Worm (Caenorhabditis elegans) whole organism, young adult: ENCODE measurements around the gene T02H6.10.

ENCODE experiments used
- F39B2.1 ChIP-seq: fragments of 200-800 bp; sonication (Bioruptor generic); IDR thresholded peaks from 2 replicates; pipeline ENCODE4 v1.3.6; 2022; ENCODE audit warnings: missing genetic modification reagents, missing genetic modification characterization, missing compliant biosample characterization
- F52B5.7 ChIP-seq: sonication (generic microtip); optimal IDR thresholded peaks from 2 replicates; lab custom pipeline; 2016; ENCODE audit warnings: mild to moderate bottlenecking, missing genetic modification characterization, missing compliant biosample characterization
- hmg-20 ChIP-seq: fragments of 200-800 bp; sonication (Bioruptor generic); IDR thresholded peaks from 2 replicates; pipeline ENCODE4 v1.3.6; 2022; ENCODE audit warnings: missing genetic modification reagents, missing genetic modification characterization, missing compliant biosample characterization
- lin-35 ChIP-seq, 3 experiments: fragments of 150-350 bp in 2 of 3; sonication (generic microtip) in 1 of 3; optimal IDR thresholded peaks; 2 replicates each; lab custom pipeline; 2014 to 2018; ENCODE audit warnings: missing biosample characterization in 3 of 3, missing genetic modification characterization in 3 of 3, missing genetic modification reagents in 3 of 3
- lsy-27 ChIP-seq: sonication (generic microtip); optimal IDR thresholded peaks from 2 replicates; lab custom pipeline; 2017; ENCODE audit warnings: missing genetic modification characterization, mild to moderate bottlenecking, missing compliant biosample characterization, antibody characterized with exemption, missing genotype, borderline replicate concordance; ENCODE audit not compliant: insufficient read depth
- mel-28 ChIP-seq: sonication (generic microtip); optimal IDR thresholded peaks from 2 replicates; lab custom pipeline; 2016; ENCODE audit warnings: borderline replicate concordance, mild to moderate bottlenecking, missing genetic modification characterization, missing compliant biosample characterization
- mxl-1 ChIP-seq: sonication (generic microtip); optimal IDR thresholded peaks from 2 replicates; lab custom pipeline; 2016; ENCODE audit warnings: missing genetic modification characterization, missing compliant biosample characterization
- nhr-27 ChIP-seq: fragments of 200-800 bp; sonication (Bioruptor generic); optimal IDR thresholded peaks from 2 replicates; lab custom pipeline; 2018; ENCODE audit warnings: mild to moderate bottlenecking, missing genetic modification characterization, moderate library complexity, missing compliant biosample characterization
- nhr-90 ChIP-seq: sonication (generic microtip); optimal IDR thresholded peaks from 2 replicates; lab custom pipeline; 2016; ENCODE audit warnings: missing genotype, mild to moderate bottlenecking, missing genetic modification characterization, missing compliant biosample characterization
- pha-4 ChIP-seq: fragments of 150-350 bp; sonication (generic microtip); optimal IDR thresholded peaks from 2 replicates; lab custom pipeline; 2014; ENCODE audit warnings: missing biosample characterization, missing genetic modification reagents, missing genetic modification characterization
- snpc-3.4 ChIP-seq: sonication (generic microtip); optimal IDR thresholded peaks from 2 replicates; lab custom pipeline; 2017; ENCODE audit warnings: missing genetic modification characterization, mild to moderate bottlenecking, missing compliant biosample characterization, antibody characterized with exemption, moderate library complexity, missing genotype, missing genetic modification reagents
- ztf-18 ChIP-seq: sonication (generic microtip); optimal IDR thresholded peaks from 2 replicates; lab custom pipeline; 2016; ENCODE audit warnings: missing genotype, mild to moderate bottlenecking, missing genetic modification characterization, missing compliant biosample characterization
- ztf-28 ChIP-seq: fragments of 200-800 bp; sonication (Bioruptor generic); IDR thresholded peaks from 2 replicates; pipeline ENCODE4 v1.3.6; 2022; ENCODE audit warnings: missing genetic modification reagents, missing genetic modification characterization, missing compliant biosample characterization
- ztf-3 ChIP-seq: fragments of 200-800 bp; sonication (Bioruptor generic); optimal IDR thresholded peaks from 2 replicates; lab custom pipeline; 2018; ENCODE audit warnings: mild to moderate bottlenecking, missing genetic modification characterization, missing compliant biosample characterization

DNA sequence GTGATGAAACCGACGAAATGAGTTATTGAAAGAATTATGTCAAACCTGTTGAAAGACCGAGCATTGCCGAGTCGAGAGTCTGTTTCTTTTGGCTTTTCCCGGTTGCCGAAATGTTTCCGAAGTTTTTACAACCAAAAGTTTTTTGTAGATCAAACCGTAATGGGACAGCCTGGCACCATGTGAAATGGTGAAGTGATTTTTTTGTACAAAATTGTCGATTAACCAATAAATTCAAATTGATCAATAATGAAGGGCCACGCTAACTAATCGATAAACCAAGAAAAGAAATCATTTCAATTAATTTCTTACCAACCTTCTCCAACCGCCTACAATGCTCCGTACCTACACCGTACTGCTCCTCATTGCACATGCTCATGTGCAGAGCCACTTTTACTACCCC lies 11.0 kb upstream of the T02H6.10 start, which contains the start of gene T02H6.3:
- no peak for TF ChIP-seq hmg-20
- TF ChIP-seq ztf-3 (GFP tag; lab: Kevin White, UChicago), result no peak
- no peak for TF ChIP-seq pha-4
- TF ChIP-seq ztf-28 (GFP tag; lab: Robert Waterston, UW), result no peak
- no peak for TF ChIP-seq F39B2.1 (GFP tag; lab: Robert Waterston, UW)
- TF ChIP-seq lsy-27 (tag; lab: Kevin White, UChicago), result no peak
- TF ChIP-seq nhr-90 (tag; lab: Kevin White, UChicago), result no peak
- no peak for TF ChIP-seq lin-35 (GFP tag; optimal IDR thresholded peaks at IDR 0.05; lab: Kevin White, UChicago)
- no peak for TF ChIP-seq mel-28
- no peak for TF ChIP-seq mxl-1 (tag; lab: Kevin White, UChicago)
- TF ChIP-seq F52B5.7 (tag; lab: Kevin White, UChicago), result no peak
- no peak for TF ChIP-seq snpc-3.4 (tag; lab: Kevin White, UChicago)
- TF ChIP-seq nhr-27 (tag; lab: Kevin White, UChicago), result no peak
- TF ChIP-seq ztf-18 (tag; lab: Kevin White, UChicago), result no peak
